Fruit fly (Drosophila melanogaster): ENCODE measurements around the gene snf.
A peak's percentile ranks its signal among the peaks of the same experiment; 100 is the strongest.

snf gene

DNA sequence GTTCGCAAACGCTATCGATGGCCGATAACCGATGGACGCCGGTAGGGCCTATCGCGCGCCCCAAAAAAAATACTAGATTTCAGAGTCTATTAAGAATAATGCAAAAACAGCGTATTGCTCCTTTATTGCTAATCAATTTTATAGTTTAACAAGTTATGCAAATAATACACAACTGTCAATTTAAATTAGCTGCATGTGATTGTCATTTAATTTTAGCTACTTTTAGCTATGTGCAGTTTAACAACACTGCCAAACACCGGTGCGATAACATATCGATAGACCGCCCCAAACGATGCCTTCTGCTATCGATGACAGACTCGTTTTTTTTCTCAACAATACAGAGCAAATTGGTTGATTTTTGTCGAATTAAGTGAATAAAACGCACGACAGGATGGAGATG, at the start of gene snf, which contains the start of gene Cdk7 (continued):
- TF ChIP-seq zen (tag; optimal IDR thresholded peaks at IDR 0.05) (peak; percentile 40), mld (GFP tag; IDR thresholded peaks at IDR 0.05; ENCODE audit: partially characterized antibody) (peak; percentile 75; the same call in 1 of the 3 replicates), ase (GFP tag; IDR thresholded peaks at IDR 0.05) (no peak), Sox102F (GFP tag; optimal IDR thresholded peaks at IDR 0.05) (peak; percentile 16), dan (GFP tag; IDR thresholded peaks at IDR 0.05) (no peak), knrl (GFP tag; IDR thresholded peaks at IDR 0.05; ENCODE audit: partially characterized antibody) (peak; percentile 83), ERR (GFP tag; optimal IDR thresholded peaks at IDR 0.05) (peak; percentile 11), unc-4 (GFP tag; IDR thresholded peaks at IDR 0.05; ENCODE audit: partially characterized antibody) (peak; percentile 84), Pdp1 (GFP tag; optimal IDR thresholded peaks at IDR 0.05) (peak in 1 of 2 experiments; percentile 22), ara (GFP tag; IDR thresholded peaks at IDR 0.05) (no peak), hb (GFP tag; IDR thresholded peaks at IDR 0.05; ENCODE audit: partially characterized antibody) (peak; percentile 92), vvl (GFP tag; IDR thresholded peaks at IDR 0.05) (peak; percentile 22; the same call in 1 of the 2 replicates), CG3726 (GFP tag; IDR thresholded peaks at IDR 0.05) (no peak), CG30403 (GFP tag; optimal IDR thresholded peaks at IDR 0.05) (peak; percentile 63), ssp (GFP tag; IDR thresholded peaks at IDR 0.05) (peak; percentile 52; the same call in 1 of the 2 replicates), CG16813 (GFP tag; IDR thresholded peaks at IDR 0.05; ENCODE audit: partially characterized antibody) (peak; percentile 88), CG6791 (GFP tag; IDR thresholded peaks at IDR 0.05; ENCODE audit: partially characterized antibody) (peak; percentile 87), CG14667 (GFP tag; IDR thresholded peaks at IDR 0.05) (no peak), CG12155 (GFP tag; optimal IDR thresholded peaks at IDR 0.05) (peak; percentile 22), gfzf (GFP tag; optimal IDR thresholded peaks at IDR 0.05) (peak; percentile 57), nerfin-2 (GFP tag; IDR thresholded peaks at IDR 0.05; ENCODE audit: partially characterized antibody) (peak; percentile 85), HLH54F (GFP tag; optimal IDR thresholded peaks at IDR 0.05) (peak; percentile 47), jumu (GFP tag; optimal IDR thresholded peaks at IDR 0.05) (peak; percentile 56), CG12219 (GFP tag; optimal IDR thresholded peaks at IDR 0.05) (no peak), Dfd (GFP tag; optimal IDR thresholded peaks at IDR 0.05) (no peak), grn (GFP tag; optimal IDR thresholded peaks at IDR 0.05) (no peak), CG3838 (GFP tag; optimal IDR thresholded peaks at IDR 0.05) (no peak), kah (GFP tag; optimal IDR thresholded peaks at IDR 0.05) (no peak), CG7786 (GFP tag; optimal IDR thresholded peaks at IDR 0.05) (peak; percentile 53), sd (tag; optimal IDR thresholded peaks at IDR 0.05) (no peak), CG15011 (GFP tag; optimal IDR thresholded peaks at IDR 0.05) (no peak), Neu2 (GFP tag; optimal IDR thresholded peaks at IDR 0.05; ENCODE audit: borderline replicate concordance) (no peak), Jarid2 (GFP tag; optimal IDR thresholded peaks at IDR 0.05) (no peak), kay (GFP tag; optimal IDR thresholded peaks at IDR 0.05) (peak; percentile 1), stwl (tag; optimal IDR thresholded peaks at IDR 0.05) (peak; percentile 80), disco-r (GFP tag; optimal IDR thresholded peaks at IDR 0.05) (no peak), BtbVII (GFP tag; optimal IDR thresholded peaks at IDR 0.05) (no peak), seq (GFP tag; IDR thresholded peaks at IDR 0.05) (no peak), dysf (GFP tag; IDR thresholded peaks at IDR 0.05) (no peak), ash1 (GFP tag; optimal IDR thresholded peaks at IDR 0.05) (no peak), Sox100B (GFP tag; optimal IDR thresholded peaks at IDR 0.05) (no peak), CG13624 (GFP tag; optimal IDR thresholded peaks at IDR 0.05) (peak; percentile 50), Sry-β (GFP tag; optimal IDR thresholded peaks at IDR 0.05) (peak; percentile 74), Antp (GFP tag; optimal IDR thresholded peaks at IDR 0.05) (peak; percentile 64), br (optimal IDR thresholded peaks at IDR 0.05) (no peak), Xrp1 (GFP tag; IDR thresholded peaks at IDR 0.05) (0 out of 2 replicates have a peak, but pooled peaks have one; percentile 7), Hand (GFP tag; optimal IDR thresholded peaks at IDR 0.05) (no peak), E2f2 (GFP tag; IDR thresholded peaks at IDR 0.05) (peak; percentile 77), zen2 (GFP tag; IDR thresholded peaks at IDR 0.05; ENCODE audit: partially characterized antibody) (peak; percentile 59; the same call in 1 of the 3 replicates), chinmo (GFP tag; IDR thresholded peaks at IDR 0.05; ENCODE audit: partially characterized antibody) (0 out of 4 replicates have a peak, but pooled peaks have one; percentile 56)

All from whole organism, embryonic.